Worm (Caenorhabditis elegans): ENCODE data around the gene F56C3.3.

DNA sequence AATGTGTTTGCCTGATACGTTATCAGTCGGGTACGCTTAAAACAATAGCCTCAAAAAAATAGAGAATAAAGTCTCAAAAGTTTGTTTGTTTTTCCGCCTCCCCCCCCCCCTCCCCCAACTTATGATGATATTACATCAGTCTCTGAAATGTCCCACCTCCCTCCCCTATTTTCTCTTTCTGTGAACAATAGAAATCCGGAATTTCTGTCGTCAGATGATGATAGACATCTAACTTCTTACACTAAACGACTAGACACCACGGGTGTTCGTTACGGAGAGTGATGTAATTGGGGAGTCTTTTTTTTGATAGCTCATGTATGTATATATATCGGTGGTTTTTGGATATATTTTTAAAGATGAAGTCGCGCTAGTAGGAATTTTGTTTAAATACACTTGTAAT is 36.2 kb upstream of the F56C3.3 start:
- TF ChIP-seq Y53G8AR.9 (GFP tag; conservative IDR thresholded peaks at IDR 0.05) (no peak), die-1 (tag; optimal IDR thresholded peaks at IDR 0.05) (no peak)
